Worm (Caenorhabditis elegans) whole organism, mixed stage, embryonic: ENCODE measurements around the gene cubn-1.

Source experiments
- elt-1 ChIP-seq: sonication (generic microtip); optimal IDR thresholded peaks from 2 replicates; lab custom pipeline; 2017; ENCODE audit warnings: missing genetic modification characterization, mild to moderate bottlenecking, missing compliant biosample characterization, antibody characterized with exemption, moderate library complexity, borderline replicate concordance; ENCODE audit not compliant: insufficient read depth
- elt-3 ChIP-seq: fragments of 150-350 bp; optimal IDR thresholded peaks from 2 replicates; lab custom pipeline; 2014; ENCODE audit warnings: missing biosample characterization, missing genetic modification characterization
- lin-13 ChIP-seq: fragments of 150-350 bp; optimal IDR thresholded peaks from 2 replicates; lab custom pipeline; 2014; ENCODE audit warnings: missing biosample characterization, missing genetic modification characterization
- nhr-28 ChIP-seq: fragments of 150-350 bp; optimal IDR thresholded peaks from 2 replicates; lab custom pipeline; 2014; ENCODE audit warnings: missing biosample characterization, missing genetic modification characterization
- pha-4 ChIP-seq: fragments of 150-350 bp; optimal IDR thresholded peaks from 2 replicates; lab custom pipeline; 2018; ENCODE audit warnings: missing biosample characterization, missing genetic modification reagents, missing genetic modification characterization

DNA sequence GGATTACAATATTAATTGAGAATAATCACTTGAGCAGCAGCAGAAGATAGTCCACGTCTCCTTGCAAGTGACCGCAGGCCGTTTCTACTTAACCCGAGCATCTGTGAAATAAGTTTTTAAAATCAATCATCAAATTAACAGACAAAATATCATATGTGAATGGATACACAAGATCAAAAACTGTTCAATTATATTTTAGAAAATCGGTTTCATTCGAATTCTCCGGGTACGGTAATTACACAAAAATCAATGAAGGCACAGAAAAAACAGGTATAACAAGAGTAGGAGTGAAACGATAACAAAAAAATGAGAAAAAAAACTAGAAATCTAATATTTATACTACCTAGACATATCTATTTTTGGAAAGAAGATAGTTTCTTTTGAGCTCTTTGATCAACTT, 14.9 kb upstream of the cubn-1 start, which contains the start of gene mma-1:
- TF ChIP-seq pha-4 (no peak), lin-13 (tag; lab: Kevin White, UChicago) (no peak), nhr-28 (tag; lab: Kevin White, UChicago) (no peak), elt-1 (tag; lab: Kevin White, UChicago) (no peak), elt-3 (tag; lab: Kevin White, UChicago) (no peak)
